Worm (Caenorhabditis elegans) whole organism, L4 larva: ENCODE data around the gene spig-8.
A peak's percentile ranks its signal among the peaks of the same experiment; 100 is the strongest.

Experiments
- D1046.2 ChIP-seq: fragments of 200-800 bp; sonication (Bioruptor generic); IDR thresholded peaks from 2 replicates; pipeline ENCODE4 v1.3.6; 2022; ENCODE audit warnings: missing genetic modification characterization, missing compliant biosample characterization
- F37D6.2 ChIP-seq: sonication (generic microtip); optimal IDR thresholded peaks from 2 replicates; lab custom pipeline; 2016; ENCODE audit warnings: mild to moderate bottlenecking, missing genetic modification characterization, missing compliant biosample characterization
- R02D3.7 ChIP-seq: fragments of 150-350 bp; sonication (generic microtip); optimal IDR thresholded peaks from 3 replicates; lab custom pipeline; 2014; ENCODE audit warnings: missing biosample characterization, missing genetic modification characterization
- ZK337.2 ChIP-seq: fragments of 200-800 bp; sonication (Bioruptor generic); IDR thresholded peaks from 2 replicates; pipeline ENCODE4 v1.3.6; 2022; ENCODE audit warnings: missing genetic modification reagents, missing genetic modification characterization, missing compliant biosample characterization
- ceh-20 ChIP-seq: fragments of 200-800 bp; sonication (Bioruptor generic); IDR thresholded peaks from 2 replicates; pipeline ENCODE4 v1.3.6; 2022; ENCODE audit warnings: missing genetic modification reagents, missing genetic modification characterization, missing compliant biosample characterization
- ceh-82 ChIP-seq: sonication (generic microtip); optimal IDR thresholded peaks from 2 replicates; lab custom pipeline; 2017; ENCODE audit warnings: missing biosample characterization, missing genetic modification characterization
- daf-16 ChIP-seq, 3 experiments: sonication (generic microtip); optimal IDR thresholded peaks; 2 replicates each; lab custom pipeline; 2016 to 2017; ENCODE audit warnings: missing genetic modification characterization in 3 of 3, missing genetic modification reagents in 3 of 3, mild to moderate bottlenecking in 2 of 3, missing compliant biosample characterization in 2 of 3, missing biosample characterization in 1 of 3, moderate library complexity in 1 of 3
- daf-8 ChIP-seq: fragments of 200-800 bp; sonication (Bioruptor generic); IDR thresholded peaks from 2 replicates; pipeline ENCODE4 v1.3.6; 2022; ENCODE audit warnings: missing genetic modification characterization, missing compliant biosample characterization
- dmd-6 ChIP-seq: fragments of 200-800 bp; sonication (Bioruptor generic); IDR thresholded peaks from 2 replicates; pipeline ENCODE4 v1.3.6; 2022; ENCODE audit warnings: missing genetic modification reagents, missing genetic modification characterization, missing compliant biosample characterization
- dve-1 ChIP-seq: sonication (generic microtip); optimal IDR thresholded peaks from 2 replicates; lab custom pipeline; 2017; ENCODE audit warnings: antibody characterized with exemption, mild to moderate bottlenecking, missing genetic modification characterization, missing compliant biosample characterization; ENCODE audit not compliant: insufficient read depth
- egl-27 ChIP-seq: sonication (generic microtip); optimal IDR thresholded peaks from 3 replicates; lab custom pipeline; 2017; ENCODE audit warnings: missing biosample characterization, missing genetic modification reagents, missing genetic modification characterization
- fos-1 ChIP-seq: fragments of 150-350 bp; optimal IDR thresholded peaks from 2 replicates; lab custom pipeline; 2014; ENCODE audit warnings: missing biosample characterization, missing genetic modification characterization
- hlh-11 ChIP-seq: fragments of 200-800 bp; sonication (Bioruptor generic); optimal IDR thresholded peaks from 2 replicates; lab custom pipeline; 2018; ENCODE audit warnings: mild to moderate bottlenecking, missing genetic modification characterization, missing compliant biosample characterization
- hlh-30 ChIP-seq: sonication (generic microtip); optimal IDR thresholded peaks from 2 replicates; lab custom pipeline; 2017; ENCODE audit warnings: antibody characterized with exemption, mild to moderate bottlenecking, missing genetic modification characterization, missing compliant biosample characterization; ENCODE audit not compliant: insufficient read depth
- hmg-1.1 ChIP-seq: fragments of 200-800 bp; sonication (Bioruptor generic); IDR thresholded peaks from 2 replicates; pipeline ENCODE4 v1.3.6; 2022; ENCODE audit warnings: missing genetic modification reagents, missing genetic modification characterization, missing compliant biosample characterization
- lin-1 ChIP-seq: fragments of 200-800 bp; sonication (Bioruptor generic); IDR thresholded peaks from 2 replicates; pipeline ENCODE4 v1.3.6; 2022; ENCODE audit warnings: missing genetic modification reagents, missing genetic modification characterization, missing compliant biosample characterization
- lsy-2 ChIP-seq, 2 experiments: fragments of 150-350 bp in 1 of 2; sonication (generic microtip) in 1 of 2; optimal IDR thresholded peaks; 2 replicates each; lab custom pipeline; 2014 to 2017; ENCODE audit warnings: missing biosample characterization in 2 of 2, missing genetic modification characterization in 2 of 2
- madf-9 ChIP-seq: fragments of 200-800 bp; sonication (Bioruptor generic); conservative IDR thresholded peaks from 2 replicates; pipeline ENCODE4 v1.3.6; 2022; ENCODE audit warnings: missing genetic modification reagents, missing genetic modification characterization, missing compliant biosample characterization
- mdl-1 ChIP-seq, 2 experiments: fragments of 150-350 bp in 1 of 2; sonication (generic microtip) in 1 of 2; optimal IDR thresholded peaks; 2 replicates each; lab custom pipeline; 2014 to 2017; ENCODE audit warnings: missing biosample characterization in 2 of 2, missing genetic modification characterization in 2 of 2
- mdt-29 ChIP-seq: fragments of 200-800 bp; sonication (Bioruptor generic); IDR thresholded peaks from 2 replicates; pipeline ENCODE4 v1.3.6; 2022; ENCODE audit warnings: missing genetic modification reagents, missing genetic modification characterization, missing compliant biosample characterization
- mep-1 ChIP-seq: fragments of 150-350 bp; sonication (generic microtip); optimal IDR thresholded peaks from 3 replicates; lab custom pipeline; 2014; ENCODE audit warnings: missing biosample characterization, missing genetic modification characterization
- mxl-2 ChIP-seq: fragments of 200-800 bp; sonication (Bioruptor generic); conservative IDR thresholded peaks from 2 replicates; pipeline ENCODE4 v1.3.6; 2022; ENCODE audit warnings: missing genetic modification reagents, missing genetic modification characterization, missing compliant biosample characterization
- nhr-102 ChIP-seq: sonication (generic microtip); optimal IDR thresholded peaks from 2 replicates; lab custom pipeline; 2016; ENCODE audit warnings: mild to moderate bottlenecking, missing genetic modification characterization, moderate library complexity, missing compliant biosample characterization
- nhr-25 ChIP-seq: sonication (generic microtip); optimal IDR thresholded peaks from 2 replicates; lab custom pipeline; 2017; ENCODE audit warnings: missing genetic modification characterization, mild to moderate bottlenecking, missing compliant biosample characterization, antibody characterized with exemption, moderate library complexity, borderline replicate concordance; ENCODE audit not compliant: insufficient read depth
- nhr-28 ChIP-seq: fragments of 150-350 bp; optimal IDR thresholded peaks from 2 replicates; lab custom pipeline; 2014; ENCODE audit warnings: missing biosample characterization, missing genetic modification characterization
- nhr-48 ChIP-seq: sonication (generic microtip); optimal IDR thresholded peaks from 2 replicates; lab custom pipeline; 2016; ENCODE audit warnings: mild to moderate bottlenecking, missing genetic modification characterization, missing compliant biosample characterization
- pha-4 ChIP-seq, 2 experiments: fragments of 150-350 bp in 1 of 2; fragments of 200-800 bp in 1 of 2; sonication (Bioruptor generic) in 1 of 2; IDR thresholded peaks in 1 of 2; optimal IDR thresholded peaks in 1 of 2; 2 replicates each; pipeline versions ENCODE4 v1.3.6 to Lab custom; 2014 to 2022; ENCODE audit warnings: missing genetic modification characterization in 2 of 2, missing genetic modification reagents in 2 of 2, missing biosample characterization in 1 of 2, missing compliant biosample characterization in 1 of 2
- php-3 ChIP-seq: fragments of 200-800 bp; sonication (Bioruptor generic); IDR thresholded peaks from 2 replicates; pipeline ENCODE4 v1.3.6; 2022; ENCODE audit warnings: missing genetic modification reagents, missing genetic modification characterization, missing compliant biosample characterization
- pqm-1 ChIP-seq: sonication (generic microtip); optimal IDR thresholded peaks from 2 replicates; lab custom pipeline; 2017; ENCODE audit warnings: missing biosample characterization, missing genetic modification characterization
- saeg-2 ChIP-seq: fragments of 200-800 bp; sonication (Bioruptor generic); IDR thresholded peaks from 2 replicates; pipeline ENCODE4 v1.3.6; 2022; ENCODE audit warnings: missing genetic modification reagents, missing genetic modification characterization, missing compliant biosample characterization
- skn-1 ChIP-seq: fragments of 150-350 bp; optimal IDR thresholded peaks from 2 replicates; lab custom pipeline; 2014; ENCODE audit warnings: missing biosample characterization, missing genetic modification characterization
- tag-97 ChIP-seq: fragments of 200-800 bp; sonication (Bioruptor generic); IDR thresholded peaks from 2 replicates; pipeline ENCODE4 v1.3.6; 2022; ENCODE audit warnings: missing genetic modification characterization, missing compliant biosample characterization
- unc-130 ChIP-seq: sonication (generic microtip); optimal IDR thresholded peaks from 2 replicates; lab custom pipeline; 2016; ENCODE audit warnings: missing genetic modification reagents, missing genetic modification characterization, missing compliant biosample characterization
- unc-62 ChIP-seq, 3 experiments: fragments of 150-350 bp in 1 of 3; sonication (generic microtip); optimal IDR thresholded peaks in 2 of 3; peaks in 1 of 3; 1 replicate in 1 of 3; 2 replicates in 2 of 3; lab custom pipeline; 2014 to 2017; ENCODE audit warnings: missing biosample characterization in 3 of 3, missing genetic modification characterization in 3 of 3, missing genetic modification reagents in 3 of 3, missing genotype in 1 of 3
- vab-7 ChIP-seq: fragments of 200-800 bp; sonication (Bioruptor generic); IDR thresholded peaks from 2 replicates; pipeline ENCODE4 v1.3.6; 2022; ENCODE audit warnings: missing genetic modification reagents, missing genetic modification characterization, missing compliant biosample characterization
- zip-11 ChIP-seq: fragments of 200-800 bp; sonication (Bioruptor generic); IDR thresholded peaks from 2 replicates; pipeline ENCODE4 v1.3.6; 2022; ENCODE audit warnings: missing genetic modification characterization, missing compliant biosample characterization
- ztf-7 ChIP-seq: fragments of 150-350 bp; optimal IDR thresholded peaks from 2 replicates; lab custom pipeline; 2014; ENCODE audit warnings: missing biosample characterization, missing genetic modification characterization

Gene spig-8

ce11 chrV:7093720-7094401 lies 39.2 kb downstream of the spig-8 start, which contains the start of gene nhr-135 (continued):
- TF ChIP-seq daf-16 (GFP tag; optimal IDR thresholded peaks at IDR 0.05; lab: Kevin White, UChicago) (peak in 1 of 2 experiments; percentile 7), daf-16 (tag; optimal IDR thresholded peaks at IDR 0.05; lab: Kevin White, UChicago) (peak; percentile 84)

- TF ChIP-seq pqm-1 (tag; lab: Kevin White, UChicago) (peak; percentile 84), php-3 (0 out of 2 replicates have a peak, but pooled peaks have one; percentile 30), nhr-102 (tag; lab: Kevin White, UChicago) (peak; percentile 44), mxl-2 (0 out of 2 replicates have a peak, but pooled peaks have one; percentile 44), hmg-1.1 (no peak), ZK337.2 (GFP tag; lab: Robert Waterston, UW) (no peak), daf-16 (GFP tag; optimal IDR thresholded peaks at IDR 0.05; lab: Kevin White, UChicago) (no peak), daf-16 (tag; optimal IDR thresholded peaks at IDR 0.05; lab: Kevin White, UChicago) (peak; percentile 57), nhr-28 (tag; lab: Kevin White, UChicago) (peak; percentile 91), hlh-11 (tag; lab: Kevin White, UChicago) (peak; percentile 50), hlh-30 (tag; lab: Kevin White, UChicago) (peak; percentile 2), mdl-1 (tag; optimal IDR thresholded peaks at IDR 0.05; lab: Kevin White, UChicago) (no peak), mep-1 (tag; lab: Kevin White, UChicago) (peak; percentile 25), unc-62 (GFP tag; optimal IDR thresholded peaks at IDR 0.05 in 1 of 2; lab: Kevin White, UChicago) (peak in 1 of 2 experiments; percentile 48), unc-62 (tag; optimal IDR thresholded peaks at IDR 0.05; lab: Kevin White, UChicago) (no peak), dve-1 (tag; lab: Kevin White, UChicago) (peak; percentile 54), daf-8 (GFP tag; lab: Robert Waterston, UW) (no peak), dmd-6 (GFP tag; lab: Robert Waterston, UW) (0 out of 2 replicates have a peak, but pooled peaks have one; percentile 30)
Measured at ce11 chrV:7095254-7095990, 40.7 kb downstream of the spig-8 start.

- peak; percentile 64 for TF ChIP-seq nhr-28 (tag; lab: Kevin White, UChicago)
- no peak for TF ChIP-seq ceh-82 (tag; lab: Kevin White, UChicago)
- TF ChIP-seq php-3, result 0 out of 2 replicates have a peak, but pooled peaks have one; percentile 21
- no peak for TF ChIP-seq skn-1 (tag; lab: Kevin White, UChicago)
- TF ChIP-seq egl-27, result no peak
- TF ChIP-seq F37D6.2 (tag; lab: Kevin White, UChicago), result no peak
- no peak for TF ChIP-seq ztf-7 (tag; lab: Kevin White, UChicago)
- TF ChIP-seq nhr-25, result no peak
- no peak for TF ChIP-seq nhr-48 (tag; lab: Kevin White, UChicago)
- no peak for TF ChIP-seq pha-4 (GFP tag; IDR thresholded peaks at IDR 0.05; lab: Robert Waterston, UW)
- TF ChIP-seq pha-4 (tag; optimal IDR thresholded peaks at IDR 0.05; lab: Kevin White, UChicago), result peak; percentile 3
- TF ChIP-seq D1046.2, result no peak
- peak; percentile 24 for TF ChIP-seq dve-1 (tag; lab: Kevin White, UChicago)
- TF ChIP-seq daf-16 (GFP tag; optimal IDR thresholded peaks at IDR 0.05; lab: Kevin White, UChicago), result no peak
- peak; percentile 88 for TF ChIP-seq daf-16 (tag; optimal IDR thresholded peaks at IDR 0.05; lab: Kevin White, UChicago)
- TF ChIP-seq, all 104 proteins: peak for 5
Measured at ce11 chrV:7096129-7096730, 41.5 kb downstream of the spig-8 start.

ce11 chrV:7096811-7097210 lies 42.1 kb downstream of the spig-8 start:
- TF ChIP-seq unc-62 (GFP tag; optimal IDR thresholded peaks at IDR 0.05 in 1 of 2; lab: Kevin White, UChicago), result peak in 1 of 2 experiments; percentile 39
- TF ChIP-seq unc-62 (tag; optimal IDR thresholded peaks at IDR 0.05; lab: Kevin White, UChicago), result no peak
- TF ChIP-seq R02D3.7 (tag; lab: Kevin White, UChicago), result no peak
- TF ChIP-seq ceh-82 (tag; lab: Kevin White, UChicago), result no peak
- TF ChIP-seq tag-97, result no peak
- TF ChIP-seq zip-11 (GFP tag; lab: Robert Waterston, UW), result no peak
- TF ChIP-seq lsy-2 (tag; optimal IDR thresholded peaks at IDR 0.05; lab: Kevin White, UChicago), result no peak
- TF ChIP-seq mxl-2, result no peak
- no peak for TF ChIP-seq lin-1 (GFP tag; lab: Robert Waterston, UW)
- no peak for TF ChIP-seq saeg-2 (GFP tag; lab: Robert Waterston, UW)
- no peak for TF ChIP-seq vab-7 (GFP tag; lab: Robert Waterston, UW)
- peak; percentile 92 for TF ChIP-seq nhr-28 (tag; lab: Kevin White, UChicago)
- no peak for TF ChIP-seq fos-1 (tag; lab: Kevin White, UChicago)
- TF ChIP-seq madf-9, result no peak
- TF ChIP-seq ceh-20 (GFP tag; lab: Robert Waterston, UW), result no peak
- no peak for TF ChIP-seq mdt-29
- no peak for TF ChIP-seq unc-130
